Worm (Caenorhabditis elegans): ENCODE data around the gene clec-146.

ce11 chrII:13624330-13624729, 30.8 kb upstream of the clec-146 start, which contains the start of gene gst-16:
- TF ChIP-seq attf-5 (GFP tag; optimal IDR thresholded peaks at IDR 0.05) (no peak), mxl-1 (tag; optimal IDR thresholded peaks at IDR 0.05) (no peak), snpc-4 (GFP tag; optimal IDR thresholded peaks at IDR 0.05) (no peak), snpc-4 (tag; optimal IDR thresholded peaks at IDR 0.05) (no peak), ztf-3 (GFP tag; optimal IDR thresholded peaks at IDR 0.05) (no peak), mes-4 (tag; optimal IDR thresholded peaks at IDR 0.05) (no peak)
